Worm (Caenorhabditis elegans): Measurements from ENCODE around the gene F45D3.1.

DNA sequence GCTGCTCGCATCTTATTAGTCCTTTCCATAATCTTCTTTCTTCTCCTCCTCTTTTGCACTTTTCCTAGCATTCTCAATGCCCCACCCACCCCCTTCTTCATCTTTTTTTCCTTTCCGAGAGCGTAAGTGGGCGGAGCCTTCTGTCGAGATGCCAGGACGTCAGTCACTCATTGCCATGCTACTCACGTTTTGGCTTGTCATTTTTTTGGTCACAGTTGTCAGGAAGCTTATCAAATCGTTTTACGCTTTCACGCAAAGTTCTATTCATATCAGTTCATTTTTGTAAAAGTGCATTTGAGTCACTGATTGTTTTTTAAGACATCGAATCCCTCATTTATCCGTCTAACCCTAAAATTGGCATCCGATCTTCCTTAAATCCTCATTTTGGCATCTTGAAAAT lies 13.2 kb downstream of the F45D3.1 start:
- no peak for TF ChIP-seq B0019.2 (GFP tag; conservative IDR thresholded peaks at IDR 0.05)
- no peak for TF ChIP-seq ama-1 (optimal IDR thresholded peaks at IDR 0.05)
- no peak for TF ChIP-seq ama-1 (GFP tag; optimal IDR thresholded peaks at IDR 0.05)
- no peak for TF ChIP-seq dpl-1 (GFP tag; optimal IDR thresholded peaks at IDR 0.05)
- no peak for TF ChIP-seq ceh-91 (GFP tag; IDR thresholded peaks at IDR 0.05)
- no peak for TF ChIP-seq Y67H2A.10 (GFP tag; conservative IDR thresholded peaks at IDR 0.05)
- no peak for TF ChIP-seq ztf-28 (GFP tag; IDR thresholded peaks at IDR 0.05)
- no peak for TF ChIP-seq tbp1 (GFP tag; optimal IDR thresholded peaks at IDR 0.05)
- TF ChIP-seq T07F8.4 (tag; optimal IDR thresholded peaks at IDR 0.05): no peak
- no peak for TF ChIP-seq pha-4 (tag; optimal IDR thresholded peaks at IDR 0.05)
- no peak for TF ChIP-seq bed-1 (GFP tag; IDR thresholded peaks at IDR 0.05)

All from whole organism, young adult.